Worm (Caenorhabditis elegans) whole organism, young adult: ENCODE measurements around the gene rps-24.

Experiments used
- B0035.1 ChIP-seq: sonication (generic microtip); optimal IDR thresholded peaks from 2 replicates; lab custom pipeline; 2016; ENCODE audit warnings: missing genetic modification characterization, mild to moderate bottlenecking, missing compliant biosample characterization, missing genotype, missing genetic modification reagents
- B0261.1 ChIP-seq: sonication (generic microtip); optimal IDR thresholded peaks from 2 replicates; lab custom pipeline; 2016; ENCODE audit warnings: mild to moderate bottlenecking, missing genetic modification characterization, moderate library complexity, missing compliant biosample characterization
- C06A6.2 ChIP-seq: fragments of 200-800 bp; sonication (Bioruptor generic); conservative IDR thresholded peaks from 2 replicates; pipeline ENCODE4 v1.3.6; 2022; ENCODE audit warnings: missing genetic modification characterization, missing compliant biosample characterization
- F10E7.11 ChIP-seq: sonication (generic microtip); optimal IDR thresholded peaks from 2 replicates; lab custom pipeline; 2017; ENCODE audit warnings: mild to moderate bottlenecking, missing genetic modification characterization, moderate library complexity, missing compliant biosample characterization
- F49E8.2 ChIP-seq: sonication (generic microtip); optimal IDR thresholded peaks from 3 replicates; lab custom pipeline; 2017; ENCODE audit warnings: missing genetic modification characterization, mild to moderate bottlenecking, missing compliant biosample characterization, antibody characterized with exemption, moderate library complexity; ENCODE audit not compliant: insufficient read depth
- F52B5.7 ChIP-seq: sonication (generic microtip); optimal IDR thresholded peaks from 2 replicates; lab custom pipeline; 2016; ENCODE audit warnings: mild to moderate bottlenecking, missing genetic modification characterization, missing compliant biosample characterization
- F55B11.4 ChIP-seq: sonication (generic microtip); optimal IDR thresholded peaks from 2 replicates; lab custom pipeline; 2016; ENCODE audit warnings: missing compliant biosample characterization, missing genetic modification characterization, borderline replicate concordance; ENCODE audit not compliant: insufficient read depth
- T07F8.4 ChIP-seq: sonication (generic microtip); optimal IDR thresholded peaks from 2 replicates; lab custom pipeline; 2016; ENCODE audit warnings: mild to moderate bottlenecking, missing genetic modification characterization, moderate library complexity, missing compliant biosample characterization
- Y53F4B.3 ChIP-seq: fragments of 200-800 bp; sonication (Bioruptor generic); IDR thresholded peaks from 2 replicates; pipeline ENCODE4 v1.3.6; 2022; ENCODE audit warnings: missing genetic modification reagents, missing genetic modification characterization, missing compliant biosample characterization
- Y56A3A.18 ChIP-seq: fragments of 200-800 bp; sonication (Bioruptor generic); IDR thresholded peaks from 2 replicates; pipeline ENCODE4 v1.3.6; 2022; ENCODE audit warnings: missing genetic modification reagents, missing genetic modification characterization, missing compliant biosample characterization
- Y67H2A.10 ChIP-seq: fragments of 200-800 bp; sonication (Bioruptor generic); conservative IDR thresholded peaks from 2 replicates; pipeline ENCODE4 v1.3.6; 2022; ENCODE audit warnings: missing genetic modification reagents, missing genetic modification characterization, missing compliant biosample characterization
- Y79H2A.3 ChIP-seq: fragments of 200-800 bp; sonication (Bioruptor generic); conservative IDR thresholded peaks from 2 replicates; pipeline ENCODE4 v1.3.6; 2022; ENCODE audit warnings: missing genetic modification reagents, missing genetic modification characterization, missing compliant biosample characterization
- ZK185.1 ChIP-seq: sonication (generic microtip); optimal IDR thresholded peaks from 2 replicates; lab custom pipeline; 2016; ENCODE audit warnings: mild to moderate bottlenecking, missing genetic modification characterization, missing compliant biosample characterization; ENCODE audit not compliant: poor library complexity, severe bottlenecking
- aptf-3 ChIP-seq: fragments of 200-800 bp; sonication (Bioruptor generic); IDR thresholded peaks from 2 replicates; pipeline ENCODE4 v1.3.6; 2022; ENCODE audit warnings: missing genetic modification characterization, missing compliant biosample characterization
- attf-3 ChIP-seq: fragments of 200-800 bp; sonication (Bioruptor generic); conservative IDR thresholded peaks from 2 replicates; pipeline ENCODE4 v1.3.6; 2022; ENCODE audit warnings: missing genetic modification reagents, missing genetic modification characterization, missing compliant biosample characterization
- cebp-1 ChIP-seq, 2 experiments: fragments of 200-800 bp in 1 of 2; sonication (Bioruptor generic) in 1 of 2; sonication (generic microtip) in 1 of 2; IDR thresholded peaks in 1 of 2; optimal IDR thresholded peaks in 1 of 2; 2 replicates each; pipeline versions ENCODE4 v1.3.6 to Lab custom; 2017 to 2022; ENCODE audit warnings: missing compliant biosample characterization in 2 of 2, missing genetic modification characterization in 2 of 2, mild to moderate bottlenecking in 1 of 2, missing genetic modification reagents in 1 of 2, moderate library complexity in 1 of 2
- ceh-27 ChIP-seq: fragments of 200-800 bp; sonication (Bioruptor generic); optimal IDR thresholded peaks from 2 replicates; lab custom pipeline; 2018; ENCODE audit warnings: mild to moderate bottlenecking, missing genetic modification characterization, moderate library complexity, missing compliant biosample characterization
- ceh-40 ChIP-seq: fragments of 200-800 bp; sonication (Bioruptor generic); IDR thresholded peaks from 2 replicates; pipeline ENCODE4 v1.3.6; 2022; ENCODE audit warnings: missing genetic modification characterization, missing compliant biosample characterization
- chd-7 ChIP-seq: sonication (generic microtip); optimal IDR thresholded peaks from 2 replicates; lab custom pipeline; 2016; ENCODE audit warnings: mild to moderate bottlenecking, missing genetic modification characterization, moderate library complexity, missing compliant biosample characterization
- die-1 ChIP-seq: sonication (generic microtip); optimal IDR thresholded peaks from 2 replicates; lab custom pipeline; 2016; ENCODE audit warnings: missing genotype, mild to moderate bottlenecking, missing genetic modification characterization, missing compliant biosample characterization
- dox-1 ChIP-seq: fragments of 200-800 bp; sonication (Bioruptor generic); IDR thresholded peaks from 2 replicates; pipeline ENCODE4 v1.3.6; 2022; ENCODE audit warnings: missing genetic modification reagents, missing genetic modification characterization, missing compliant biosample characterization
- efl-1 ChIP-seq: fragments of 150-350 bp; optimal IDR thresholded peaks from 2 replicates; lab custom pipeline; 2014; ENCODE audit warnings: missing biosample characterization, missing genetic modification reagents, missing genetic modification characterization
- egrh-3 ChIP-seq: fragments of 200-800 bp; sonication (Bioruptor generic); IDR thresholded peaks from 2 replicates; pipeline ENCODE4 v1.3.6; 2022; ENCODE audit warnings: missing genetic modification reagents, missing genetic modification characterization, missing compliant biosample characterization
- fkh-3 ChIP-seq: sonication (generic microtip); optimal IDR thresholded peaks from 2 replicates; lab custom pipeline; 2016; ENCODE audit warnings: mild to moderate bottlenecking, missing genetic modification characterization, missing compliant biosample characterization
- hlh-12 ChIP-seq: sonication (generic microtip); optimal IDR thresholded peaks from 2 replicates; lab custom pipeline; 2016; ENCODE audit warnings: missing genetic modification characterization, missing compliant biosample characterization
- hmg-20 ChIP-seq: fragments of 200-800 bp; sonication (Bioruptor generic); IDR thresholded peaks from 2 replicates; pipeline ENCODE4 v1.3.6; 2022; ENCODE audit warnings: missing genetic modification reagents, missing genetic modification characterization, missing compliant biosample characterization
- lag-1 ChIP-seq: fragments of 200-800 bp; sonication (Bioruptor generic); IDR thresholded peaks from 2 replicates; pipeline ENCODE4 v1.3.6; 2022; ENCODE audit warnings: missing genetic modification reagents, missing genetic modification characterization, missing compliant biosample characterization
- let-526 ChIP-seq: fragments of 200-800 bp; sonication (Bioruptor generic); IDR thresholded peaks from 2 replicates; pipeline ENCODE4 v1.3.6; 2022; ENCODE audit warnings: missing genetic modification reagents, missing genetic modification characterization, missing compliant biosample characterization
- let-607 ChIP-seq, 2 experiments: fragments of 200-800 bp in 1 of 2; sonication (Bioruptor generic) in 1 of 2; sonication (generic microtip) in 1 of 2; optimal IDR thresholded peaks; 2 replicates each; lab custom pipeline; 2016 to 2018; ENCODE audit warnings: mild to moderate bottlenecking in 2 of 2, missing compliant biosample characterization in 2 of 2, missing genetic modification characterization in 2 of 2, moderate library complexity in 2 of 2, missing genotype in 1 of 2
- lin-26 ChIP-seq: fragments of 200-800 bp; sonication (Bioruptor generic); IDR thresholded peaks from 2 replicates; pipeline ENCODE4 v1.3.6; 2022; ENCODE audit warnings: missing genetic modification reagents, missing genetic modification characterization, missing compliant biosample characterization
- lin-35 ChIP-seq, 3 experiments: fragments of 150-350 bp in 2 of 3; sonication (generic microtip) in 1 of 3; optimal IDR thresholded peaks; 2 replicates each; lab custom pipeline; 2014 to 2018; ENCODE audit warnings: missing biosample characterization in 3 of 3, missing genetic modification characterization in 3 of 3, missing genetic modification reagents in 3 of 3
- lin-40 ChIP-seq: sonication (generic microtip); optimal IDR thresholded peaks from 2 replicates; lab custom pipeline; 2016; ENCODE audit warnings: missing genetic modification characterization, mild to moderate bottlenecking, missing compliant biosample characterization, missing genotype, missing genetic modification reagents
- madf-3 ChIP-seq: fragments of 200-800 bp; sonication (Bioruptor generic); IDR thresholded peaks from 2 replicates; pipeline ENCODE4 v1.3.6; 2022; ENCODE audit warnings: missing genetic modification reagents, missing genetic modification characterization, missing compliant biosample characterization
- mel-28 ChIP-seq: sonication (generic microtip); optimal IDR thresholded peaks from 2 replicates; lab custom pipeline; 2016; ENCODE audit warnings: borderline replicate concordance, mild to moderate bottlenecking, missing genetic modification characterization, missing compliant biosample characterization
- mxl-1 ChIP-seq: sonication (generic microtip); optimal IDR thresholded peaks from 2 replicates; lab custom pipeline; 2016; ENCODE audit warnings: missing genetic modification characterization, missing compliant biosample characterization
- nfya-1 ChIP-seq: sonication (generic microtip); optimal IDR thresholded peaks from 2 replicates; lab custom pipeline; 2017; ENCODE audit warnings: antibody characterized with exemption, missing compliant biosample characterization, missing genetic modification characterization, borderline replicate concordance; ENCODE audit not compliant: insufficient read depth
- nhr-80 ChIP-seq: sonication (generic microtip); optimal IDR thresholded peaks from 2 replicates; lab custom pipeline; 2016; ENCODE audit warnings: missing genetic modification characterization, missing compliant biosample characterization
- nhr-90 ChIP-seq: sonication (generic microtip); optimal IDR thresholded peaks from 2 replicates; lab custom pipeline; 2016; ENCODE audit warnings: missing genotype, mild to moderate bottlenecking, missing genetic modification characterization, missing compliant biosample characterization
- pbrm-1 ChIP-seq: fragments of 200-800 bp; sonication (Bioruptor generic); IDR thresholded peaks from 2 replicates; pipeline ENCODE4 v1.3.6; 2022; ENCODE audit warnings: missing genetic modification reagents, missing genetic modification characterization, missing compliant biosample characterization
- rcor-1 ChIP-seq: fragments of 200-800 bp; sonication (Bioruptor generic); IDR thresholded peaks from 2 replicates; pipeline ENCODE4 v1.3.6; 2022; ENCODE audit warnings: missing genetic modification reagents, missing genetic modification characterization, missing compliant biosample characterization
- sea-2 ChIP-seq: fragments of 200-800 bp; sonication (Bioruptor generic); IDR thresholded peaks from 2 replicates; pipeline ENCODE4 v1.3.6; 2022; ENCODE audit warnings: missing genetic modification characterization, missing compliant biosample characterization
- snpc-1.3 ChIP-seq: sonication (generic microtip); optimal IDR thresholded peaks from 2 replicates; lab custom pipeline; 2017; ENCODE audit warnings: missing genetic modification characterization, mild to moderate bottlenecking, missing compliant biosample characterization, antibody characterized with exemption, moderate library complexity, missing genotype, missing genetic modification reagents; ENCODE audit not compliant: insufficient read depth
- unc-62 ChIP-seq: fragments of 150-350 bp; optimal IDR thresholded peaks from 2 replicates; lab custom pipeline; 2014; ENCODE audit warnings: missing biosample characterization, missing genetic modification reagents, missing genetic modification characterization
- xnd-1 ChIP-seq: sonication (generic microtip); optimal IDR thresholded peaks from 2 replicates; lab custom pipeline; 2016; ENCODE audit warnings: missing genotype, missing genetic modification reagents, missing genetic modification characterization, missing compliant biosample characterization
- zim-3 ChIP-seq: sonication (generic microtip); optimal IDR thresholded peaks from 2 replicates; lab custom pipeline; 2017; ENCODE audit warnings: mild to moderate bottlenecking, missing genetic modification characterization, moderate library complexity, missing compliant biosample characterization
- ztf-22 ChIP-seq: fragments of 200-800 bp; sonication (Bioruptor generic); optimal IDR thresholded peaks from 2 replicates; lab custom pipeline; 2018; ENCODE audit warnings: mild to moderate bottlenecking, missing genetic modification characterization, moderate library complexity, missing compliant biosample characterization
- ztf-26 ChIP-seq: sonication (generic microtip); optimal IDR thresholded peaks from 2 replicates; lab custom pipeline; 2017; ENCODE audit warnings: missing genetic modification characterization, missing compliant biosample characterization
- ztf-28 ChIP-seq: fragments of 200-800 bp; sonication (Bioruptor generic); IDR thresholded peaks from 2 replicates; pipeline ENCODE4 v1.3.6; 2022; ENCODE audit warnings: missing genetic modification reagents, missing genetic modification characterization, missing compliant biosample characterization

rps-24 gene

DNA sequence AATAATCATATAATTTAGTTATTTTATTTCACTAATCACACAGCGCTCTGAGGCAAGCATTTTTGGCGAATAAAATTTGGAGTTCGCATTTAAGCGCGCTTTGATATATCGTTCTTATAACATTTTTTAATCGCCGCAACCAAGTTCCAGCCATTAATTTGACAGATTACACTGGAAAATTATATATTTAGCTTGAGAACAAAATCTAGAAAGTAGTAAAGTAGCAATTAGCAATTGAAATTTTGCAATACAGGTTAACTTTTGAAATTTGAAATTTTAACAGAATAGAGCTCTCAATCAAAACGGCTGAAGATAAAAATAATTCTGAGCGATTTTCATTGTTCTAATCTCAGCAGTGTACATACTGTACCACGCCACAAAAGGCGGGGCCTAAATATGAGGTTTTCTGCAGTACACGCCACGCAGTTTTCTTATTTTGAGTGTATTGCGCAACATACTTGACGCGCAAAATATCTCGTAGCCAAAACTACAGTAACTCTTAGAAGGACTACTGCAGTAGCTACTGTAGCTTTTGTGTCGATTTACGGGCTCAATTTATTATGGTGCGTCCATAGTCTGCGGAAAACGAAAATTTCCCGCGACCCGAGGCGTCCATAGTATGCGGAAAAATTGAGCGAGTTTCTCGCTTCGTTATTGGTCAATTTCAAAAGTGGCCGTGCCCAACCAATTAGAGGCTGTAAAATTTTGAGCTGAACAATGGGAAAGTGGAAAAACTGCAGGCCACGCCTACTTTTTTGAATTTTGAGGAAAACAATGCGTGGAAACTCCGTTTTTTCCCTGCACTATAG is 41.6 kb downstream of the rps-24 start (continued):
- TF ChIP-seq dox-1 (GFP tag; lab: Robert Waterston, UW) (no peak), snpc-1.3 (tag; lab: Kevin White, UChicago) (peak; percentile 16), Y79H2A.3 (GFP tag; lab: Robert Waterston, UW) (no peak), lin-26 (peak; percentile 65; the same call in 1 of the 2 replicates), attf-3 (GFP tag; lab: Robert Waterston, UW) (no peak), lag-1 (no peak), hlh-12 (no peak), lin-35 (GFP tag; optimal IDR thresholded peaks at IDR 0.05; lab: Kevin White, UChicago) (no peak), efl-1 (GFP tag; lab: Kevin White, UChicago) (no peak), pbrm-1 (GFP tag; lab: Robert Waterston, UW) (peak; percentile 9; the same call in 1 of the 2 replicates), Y56A3A.18 (no peak), ceh-40 (GFP tag; lab: Robert Waterston, UW) (no peak), C06A6.2 (GFP tag; lab: Robert Waterston, UW) (no peak), mel-28 (no peak), hmg-20 (no peak), egrh-3 (no peak), let-526 (GFP tag; lab: Robert Waterston, UW) (no peak), B0035.1 (tag; lab: Kevin White, UChicago) (no peak), F52B5.7 (tag; lab: Kevin White, UChicago) (no peak), fkh-3 (no peak), F55B11.4 (no peak), aptf-3 (GFP tag; lab: Robert Waterston, UW) (no peak), Y53F4B.3 (no peak), ztf-26 (tag; lab: Kevin White, UChicago) (no peak), ztf-22 (GFP tag; lab: Kevin White, UChicago) (no peak), Y67H2A.10 (GFP tag; lab: Robert Waterston, UW) (no peak), mxl-1 (tag; lab: Kevin White, UChicago) (no peak), F49E8.2 (tag; lab: Kevin White, UChicago) (peak; percentile 88), F10E7.11 (tag; lab: Kevin White, UChicago) (no peak), ZK185.1 (tag; lab: Kevin White, UChicago) (no peak), unc-62 (no peak), chd-7 (tag; lab: Kevin White, UChicago) (peak; percentile 33), nhr-90 (no peak)

ce11 chrIV:428869-429268 is 43.2 kb downstream of the rps-24 start, which contains the start of gene Y66H1A.5:
Gene Y66H1A.5, minus strand, starts transcription at chrIV:429133.
- TF ChIP-seq zim-3 (tag; lab: Kevin White, UChicago) (no peak), nhr-80 (peak; percentile 50), B0261.1 (tag; lab: Kevin White, UChicago) (no peak), ceh-27 (GFP tag; lab: Kevin White, UChicago) (no peak), attf-3 (GFP tag; lab: Robert Waterston, UW) (no peak), rcor-1 (GFP tag; lab: Robert Waterston, UW) (no peak), madf-3 (GFP tag; lab: Robert Waterston, UW) (0 out of 2 replicates have a peak, but pooled peaks have one; percentile 53), cebp-1 (GFP tag; IDR thresholded peaks at IDR 0.05; lab: Robert Waterston, UW) (no peak), cebp-1 (tag; optimal IDR thresholded peaks at IDR 0.05; lab: Kevin White, UChicago) (no peak), die-1 (tag; lab: Kevin White, UChicago) (no peak), T07F8.4 (tag; lab: Kevin White, UChicago) (no peak), sea-2 (GFP tag; lab: Robert Waterston, UW) (no peak), ztf-28 (GFP tag; lab: Robert Waterston, UW) (no peak), let-607 (tag; optimal IDR thresholded peaks at IDR 0.05; lab: Kevin White, UChicago) (peak in 1 of 2 experiments; percentile 16), nfya-1 (no peak), mel-28 (no peak), xnd-1 (tag; lab: Kevin White, UChicago) (no peak), lin-40 (no peak)
